Fruit fly (Drosophila melanogaster): Measurements from ENCODE around the gene CG42729.

The CG42729 gene

dm6 chr3L:15538582-15539490 is 11.5 kb upstream of the CG42729 start:
- TF ChIP-seq CG32121 (GFP tag; IDR thresholded peaks at IDR 0.05) (no peak), EcR (GFP tag; optimal IDR thresholded peaks at IDR 0.05) (peak; percentile 32), Snoo (tag; optimal IDR thresholded peaks at IDR 0.05) (no peak), CG8301 (tag; optimal IDR thresholded peaks at IDR 0.05) (no peak), CG4496 (GFP tag; IDR thresholded peaks at IDR 0.05) (no peak), CG14655 (GFP tag; optimal IDR thresholded peaks at IDR 0.05) (peak; percentile 6), rn (GFP tag; IDR thresholded peaks at IDR 0.05) (no peak), CG13204 (GFP tag; optimal IDR thresholded peaks at IDR 0.05) (no peak), Ets98B (GFP tag; IDR thresholded peaks at IDR 0.05) (no peak), gl (tag; optimal IDR thresholded peaks at IDR 0.05) (no peak), CG12605 (GFP tag; IDR thresholded peaks at IDR 0.05) (no peak), Pif1A (GFP tag; optimal IDR thresholded peaks at IDR 0.05) (no peak), Pif1B (GFP tag; optimal IDR thresholded peaks at IDR 0.05) (no peak), D1 (tag; optimal IDR thresholded peaks at IDR 0.05) (no peak), fd96Ca (GFP tag; IDR thresholded peaks at IDR 0.05) (0 out of 3 replicates have a peak, but pooled peaks have one; percentile 3), CG15710 (tag; optimal IDR thresholded peaks at IDR 0.05) (no peak), CG17806 (tag; optimal IDR thresholded peaks at IDR 0.05) (no peak)

dm6 chr3L:15537916-15538581 is 10.7 kb upstream of the CG42729 start:
- TF ChIP-seq EcR (GFP tag; optimal IDR thresholded peaks at IDR 0.05) (peak; percentile 37), CG9948 (tag; optimal IDR thresholded peaks at IDR 0.05) (peak; percentile 71), Pif1A (GFP tag; optimal IDR thresholded peaks at IDR 0.05) (peak; percentile 73), CG8159 (tag; optimal IDR thresholded peaks at IDR 0.05) (peak; percentile 80), CG32121 (GFP tag; IDR thresholded peaks at IDR 0.05) (peak; percentile 75), CG15710 (tag; optimal IDR thresholded peaks at IDR 0.05) (peak; percentile 72), CG10348 (GFP tag; IDR thresholded peaks at IDR 0.05) (no peak), D1 (tag; optimal IDR thresholded peaks at IDR 0.05) (peak; percentile 60), rn (GFP tag; IDR thresholded peaks at IDR 0.05) (no peak), CG14655 (GFP tag; optimal IDR thresholded peaks at IDR 0.05) (peak; percentile 83), CG34367 (tag; optimal IDR thresholded peaks at IDR 0.05) (peak; percentile 58), CG8301 (tag; optimal IDR thresholded peaks at IDR 0.05) (peak; percentile 73), CG12605 (GFP tag; IDR thresholded peaks at IDR 0.05) (peak; percentile 9; the same call in 1 of the 2 replicates), Ets98B (GFP tag; IDR thresholded peaks at IDR 0.05) (no peak; the same call in 1 of the 2 replicates), Pif1B (GFP tag; optimal IDR thresholded peaks at IDR 0.05) (peak; percentile 56), Snoo (tag; optimal IDR thresholded peaks at IDR 0.05) (peak; percentile 18), fd96Ca (GFP tag; IDR thresholded peaks at IDR 0.05) (no peak; the same call in 2 of the 3 replicates), CG17806 (tag; optimal IDR thresholded peaks at IDR 0.05) (peak; percentile 66)

DNA sequence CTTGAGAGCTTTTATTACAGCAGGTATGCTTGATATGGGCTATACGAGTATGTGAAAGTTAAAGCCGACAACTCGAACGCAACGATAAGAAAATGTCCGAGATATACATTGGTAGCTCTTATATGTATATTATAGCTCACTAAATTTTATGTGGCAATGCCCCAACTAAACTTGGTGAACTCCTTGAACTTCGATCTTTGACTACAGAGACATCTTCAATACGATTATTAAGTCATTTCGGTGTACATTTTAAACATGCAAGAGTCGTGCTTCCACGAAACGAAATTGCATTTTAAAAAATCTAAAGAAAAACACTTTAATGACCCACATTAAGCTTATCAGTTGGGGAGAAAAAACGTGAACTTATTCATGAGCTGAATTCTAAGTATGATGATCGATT is 9.2 kb upstream of the CG42729 start:
- no peak for TF ChIP-seq CG8301 (tag; optimal IDR thresholded peaks at IDR 0.05)
- TF ChIP-seq Ets98B (GFP tag; IDR thresholded peaks at IDR 0.05) = no peak
- TF ChIP-seq CG17806 (tag; optimal IDR thresholded peaks at IDR 0.05) = no peak
- TF ChIP-seq fd96Ca (GFP tag; IDR thresholded peaks at IDR 0.05) = no peak

DNA sequence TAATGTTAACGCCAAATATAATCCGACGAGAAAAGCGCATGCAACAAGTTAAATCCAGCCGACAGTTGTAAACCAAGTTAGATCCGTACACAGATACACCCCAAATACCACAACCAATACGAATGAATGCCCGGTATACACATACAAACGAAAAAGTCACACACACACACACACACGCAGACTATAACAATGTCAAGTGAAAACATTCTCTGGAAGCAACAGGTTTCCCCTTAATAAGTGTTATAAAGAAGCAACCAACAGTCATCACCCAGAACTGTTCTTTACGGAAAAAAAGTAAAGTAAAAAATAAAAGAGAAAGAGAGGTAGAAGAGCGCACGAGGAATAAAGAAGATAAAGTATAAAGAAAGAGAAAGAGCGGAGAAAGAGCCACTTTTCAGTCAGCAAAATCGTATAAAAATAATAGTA is 8.5 kb upstream of the CG42729 start:
- TF ChIP-seq CG4496 (GFP tag; IDR thresholded peaks at IDR 0.05) (no peak), CG8159 (tag; optimal IDR thresholded peaks at IDR 0.05) (peak; percentile 13), CG12605 (GFP tag; IDR thresholded peaks at IDR 0.05) (peak; percentile 76), EcR (GFP tag; optimal IDR thresholded peaks at IDR 0.05) (peak; percentile 12)

- no peak for TF ChIP-seq Pif1A (GFP tag; optimal IDR thresholded peaks at IDR 0.05)
- TF ChIP-seq CG17806 (tag; optimal IDR thresholded peaks at IDR 0.05) = no peak
- peak; percentile 88 for TF ChIP-seq CG12605 (GFP tag; IDR thresholded peaks at IDR 0.05)
- no peak for TF ChIP-seq D1 (tag; optimal IDR thresholded peaks at IDR 0.05)
- TF ChIP-seq CG4496 (GFP tag; IDR thresholded peaks at IDR 0.05) = peak; percentile 56
- no peak for TF ChIP-seq CG14655 (GFP tag; optimal IDR thresholded peaks at IDR 0.05)
- no peak for TF ChIP-seq CG15710 (tag; optimal IDR thresholded peaks at IDR 0.05)
- no peak for TF ChIP-seq EcR (GFP tag; optimal IDR thresholded peaks at IDR 0.05)
- peak; percentile 41; the same call in 1 of the 2 replicates for TF ChIP-seq Ets98B (GFP tag; IDR thresholded peaks at IDR 0.05)
- peak; percentile 11; the same call in 1 of the 2 replicates for TF ChIP-seq CG32121 (GFP tag; IDR thresholded peaks at IDR 0.05)
- no peak for TF ChIP-seq CG8159 (tag; optimal IDR thresholded peaks at IDR 0.05)
- TF ChIP-seq fd96Ca (GFP tag; IDR thresholded peaks at IDR 0.05) = no peak
- TF ChIP-seq rn (GFP tag; IDR thresholded peaks at IDR 0.05) = no peak
Measured at dm6 chr3L:15535228-15535598, 7.9 kb upstream of the CG42729 start, which contains the start of gene CrebA. Gene CrebA (plus strand): TSS chr3L:15535395.

Measured in whole organism, pupa.